Fruit fly (Drosophila melanogaster) whole organism, embryonic: ENCODE data around the gene CG18788.
A peak's percentile ranks its signal among the peaks of the same experiment; 100 is the strongest.

ENCODE experiments used
- Adf1 ChIP-seq: fragments of 200-800 bp; sonication (Bioruptor generic); IDR thresholded peaks from 2 replicates; pipeline ENCODE4 v1.3.6; 2022; ENCODE audit warnings: missing biosample characterization, missing genetic modification characterization
- Atf6 ChIP-seq: fragments of 200-800 bp; sonication (Bioruptor generic); IDR thresholded peaks from 2 replicates; pipeline ENCODE4 v1.3.6; 2022; ENCODE audit warnings: missing biosample characterization, missing genetic modification characterization
- BtbVII ChIP-seq: fragments of 200-800 bp; sonication (Bioruptor generic); optimal IDR thresholded peaks from 3 replicates; lab custom pipeline; 2017; ENCODE audit warnings: missing biosample characterization, mild to moderate bottlenecking, missing genetic modification characterization
- CG10543 ChIP-seq: fragments of 200-800 bp; sonication (Bioruptor generic); optimal IDR thresholded peaks from 3 replicates; lab custom pipeline; 2017; ENCODE audit warnings: missing biosample characterization, mild to moderate bottlenecking, missing genetic modification characterization, moderate library complexity
- CG12071 ChIP-seq: fragments of 200-800 bp; sonication (Bioruptor generic); optimal IDR thresholded peaks from 3 replicates; lab custom pipeline; 2018; ENCODE audit warnings: missing biosample characterization, mild to moderate bottlenecking, missing genetic modification characterization
- CG13424 ChIP-seq: fragments of 200-800 bp; sonication (Bioruptor generic); optimal IDR thresholded peaks from 2 replicates; lab custom pipeline; 2019; ENCODE audit warnings: missing biosample characterization, mild to moderate bottlenecking, missing genetic modification characterization, moderate library complexity
- CG14441 ChIP-seq: fragments of 200-800 bp; sonication (Bioruptor generic); IDR thresholded peaks from 2 replicates; pipeline ENCODE4 v1.3.6; 2022; ENCODE audit warnings: missing biosample characterization, missing genetic modification characterization
- CG14667 ChIP-seq: fragments of 200-800 bp; sonication (Bioruptor generic); IDR thresholded peaks from 2 replicates; pipeline ENCODE4 v1.3.6; 2022; ENCODE audit warnings: missing biosample characterization, missing genetic modification characterization
- CG15269 ChIP-seq: fragments of 200-800 bp; sonication (Bioruptor generic); optimal IDR thresholded peaks from 2 replicates; lab custom pipeline; 2018; ENCODE audit warnings: missing biosample characterization, mild to moderate bottlenecking, missing genetic modification characterization, moderate library complexity
- CG17802 ChIP-seq: fragments of 200-800 bp; sonication (Bioruptor generic); optimal IDR thresholded peaks from 2 replicates; lab custom pipeline; 2018; ENCODE audit warnings: missing biosample characterization, mild to moderate bottlenecking, missing genetic modification characterization, moderate library complexity
- CG2116 ChIP-seq: fragments of 200-800 bp; sonication (Bioruptor generic); optimal IDR thresholded peaks from 3 replicates; lab custom pipeline; 2018; ENCODE audit warnings: missing biosample characterization, mild to moderate bottlenecking, missing genetic modification characterization
- CG2202 ChIP-seq: fragments of 200-800 bp; sonication (Bioruptor generic); optimal IDR thresholded peaks from 2 replicates; lab custom pipeline; 2018; ENCODE audit warnings: missing biosample characterization, mild to moderate bottlenecking, missing genetic modification characterization
- CG2678 ChIP-seq: fragments of 200-800 bp; sonication (Bioruptor generic); optimal IDR thresholded peaks from 3 replicates; lab custom pipeline; 2019; ENCODE audit warnings: missing biosample characterization, mild to moderate bottlenecking, missing genetic modification characterization, moderate library complexity
- CG31224 ChIP-seq: fragments of 200-800 bp; sonication (Bioruptor generic); IDR thresholded peaks from 2 replicates; pipeline ENCODE4 v1.3.6; 2022; ENCODE audit warnings: missing biosample characterization, missing genetic modification characterization
- CG33557 ChIP-seq: fragments of 200-800 bp; sonication (Bioruptor generic); optimal IDR thresholded peaks from 2 replicates; lab custom pipeline; 2019; ENCODE audit warnings: missing biosample characterization, mild to moderate bottlenecking, missing genetic modification characterization, moderate library complexity
- CG4617 ChIP-seq: fragments of 200-800 bp; sonication (Bioruptor generic); optimal IDR thresholded peaks from 3 replicates; lab custom pipeline; 2016; ENCODE audit warnings: missing biosample characterization, missing genetic modification characterization, borderline replicate concordance
- CG6254 ChIP-seq: fragments of 200-800 bp; sonication (Bioruptor generic); optimal IDR thresholded peaks from 3 replicates; lab custom pipeline; 2017; ENCODE audit warnings: mild to moderate bottlenecking, missing biosample characterization, missing genetic modification reagents, missing genetic modification characterization
- CG6654 ChIP-seq: fragments of 200-800 bp; sonication (Bioruptor generic); optimal IDR thresholded peaks from 2 replicates; lab custom pipeline; 2017; ENCODE audit warnings: missing biosample characterization, mild to moderate bottlenecking, missing genetic modification characterization
- CG8765 ChIP-seq: fragments of 200-800 bp; sonication (Bioruptor generic); IDR thresholded peaks from 2 replicates; pipeline ENCODE4 v1.3.6; 2022; ENCODE audit warnings: missing biosample characterization, missing genetic modification characterization
- Dip3 ChIP-seq: fragments of 200-800 bp; sonication (Bioruptor generic); optimal IDR thresholded peaks from 3 replicates; lab custom pipeline; 2016; ENCODE audit warnings: missing biosample characterization, missing genetic modification characterization
- Eip74EF ChIP-seq, 2 experiments: fragments of 200-800 bp in 1 of 2; fragments of >200 bp in 1 of 2; sonication (Bioruptor generic) in 1 of 2; optimal IDR thresholded peaks; 2 replicates each; lab custom pipeline; 2017 to 2019; ENCODE audit warnings: missing biosample characterization in 2 of 2, missing genetic modification characterization in 2 of 2, mild to moderate bottlenecking in 1 of 2, moderate library complexity in 1 of 2
- Ets65A ChIP-seq: fragments of 200-800 bp; sonication (Bioruptor generic); peaks from one replicate; lab custom pipeline; 2016; ENCODE audit warnings: missing biosample characterization, missing genetic modification characterization
- HLH3B ChIP-seq: fragments of 200-800 bp; sonication (Bioruptor generic); IDR thresholded peaks from 2 replicates; pipeline ENCODE4 v1.3.6; 2022; ENCODE audit warnings: missing biosample characterization, missing genetic modification characterization
- HLH54F ChIP-seq: fragments of 200-800 bp; sonication (Bioruptor generic); optimal IDR thresholded peaks from 3 replicates; lab custom pipeline; 2016; ENCODE audit warnings: missing biosample characterization, missing genetic modification characterization
- Hsf ChIP-seq: fragments of 200-800 bp; sonication (Bioruptor generic); optimal IDR thresholded peaks from 3 replicates; lab custom pipeline; 2016; ENCODE audit warnings: missing biosample characterization, missing genetic modification characterization
- Max ChIP-seq: fragments of 200-800 bp; sonication (Bioruptor generic); optimal IDR thresholded peaks from 2 replicates; lab custom pipeline; 2016; ENCODE audit warnings: missing biosample characterization, mild to moderate bottlenecking, missing genetic modification characterization
- Mes4 ChIP-seq: fragments of 200-800 bp; sonication (Bioruptor generic); optimal IDR thresholded peaks from 2 replicates; lab custom pipeline; 2016; ENCODE audit warnings: missing biosample characterization, missing genetic modification characterization
- Neu2 ChIP-seq: fragments of 200-800 bp; sonication (Bioruptor generic); optimal IDR thresholded peaks from 3 replicates; lab custom pipeline; 2016; ENCODE audit warnings: missing biosample characterization, missing genetic modification characterization, borderline replicate concordance
- Ptx1 ChIP-seq: fragments of 200-800 bp; sonication (Bioruptor generic); IDR thresholded peaks from 2 replicates; pipeline ENCODE4 v1.3.6; 2022; ENCODE audit warnings: missing biosample characterization, missing genetic modification characterization
- YL-1 ChIP-seq: fragments of 200-800 bp; sonication (Bioruptor generic); optimal IDR thresholded peaks from 3 replicates; lab custom pipeline; 2017; ENCODE audit warnings: missing biosample characterization, mild to moderate bottlenecking, missing genetic modification characterization
- ap ChIP-seq: fragments of 200-800 bp; sonication (Bioruptor generic); IDR thresholded peaks from 2 replicates; pipeline ENCODE4 v1.3.6; 2022; ENCODE audit warnings: missing biosample characterization, missing genetic modification characterization
- bab2 ChIP-seq: fragments of 200-800 bp; sonication (Bioruptor generic); optimal IDR thresholded peaks from 2 replicates; lab custom pipeline; 2016; ENCODE audit warnings: missing biosample characterization, missing genetic modification characterization
- btn ChIP-seq: fragments of 200-800 bp; sonication (Bioruptor generic); optimal IDR thresholded peaks from 2 replicates; lab custom pipeline; 2016; ENCODE audit warnings: missing biosample characterization, missing genetic modification characterization
- chif ChIP-seq, 2 experiments: fragments of 200-800 bp; sonication (Bioruptor generic); optimal IDR thresholded peaks; 3 replicates each; lab custom pipeline; 2016; ENCODE audit warnings: missing biosample characterization in 2 of 2, missing genetic modification characterization in 2 of 2
- dan ChIP-seq: fragments of 200-800 bp; sonication (Bioruptor generic); IDR thresholded peaks from 2 replicates; pipeline ENCODE4 v1.3.6; 2022; ENCODE audit warnings: missing biosample characterization, missing genetic modification characterization
- danr ChIP-seq: fragments of 200-800 bp; sonication (Bioruptor generic); IDR thresholded peaks from 2 replicates; pipeline ENCODE4 v1.3.6; 2022; ENCODE audit warnings: missing biosample characterization, missing genetic modification characterization
- dmrt99B ChIP-seq: fragments of 200-800 bp; sonication (Bioruptor generic); optimal IDR thresholded peaks from 2 replicates; lab custom pipeline; 2018; ENCODE audit warnings: missing biosample characterization, mild to moderate bottlenecking, missing genetic modification characterization, moderate library complexity
- fd64A ChIP-seq: fragments of 200-800 bp; sonication (Bioruptor generic); optimal IDR thresholded peaks from 3 replicates; lab custom pipeline; 2018; ENCODE audit warnings: missing biosample characterization, mild to moderate bottlenecking, missing genetic modification characterization
- jing ChIP-seq: fragments of 200-800 bp; sonication (Bioruptor generic); optimal IDR thresholded peaks from 2 replicates; lab custom pipeline; 2018; ENCODE audit warnings: missing biosample characterization, mild to moderate bottlenecking, missing genetic modification characterization
- klu ChIP-seq: fragments of 200-800 bp; sonication (Bioruptor generic); IDR thresholded peaks from 2 replicates; pipeline ENCODE4 v1.3.6; 2022; ENCODE audit warnings: missing biosample characterization, missing genetic modification characterization
- kni ChIP-seq: fragments of 200-800 bp; sonication (Bioruptor generic); optimal IDR thresholded peaks from 3 replicates; lab custom pipeline; 2017; ENCODE audit warnings: mild to moderate bottlenecking, missing biosample characterization, missing genetic modification reagents, missing genetic modification characterization
- odd ChIP-seq: fragments of 200-800 bp; sonication (Bioruptor generic); optimal IDR thresholded peaks from 2 replicates; lab custom pipeline; 2017; ENCODE audit warnings: missing biosample characterization, mild to moderate bottlenecking, missing genetic modification characterization
- pzg ChIP-seq: fragments of 200-800 bp; sonication (Bioruptor generic); optimal IDR thresholded peaks from 3 replicates; lab custom pipeline; 2018; ENCODE audit warnings: missing biosample characterization, mild to moderate bottlenecking, missing genetic modification characterization, moderate library complexity
- sob ChIP-seq: fragments of 200-800 bp; sonication (Bioruptor generic); IDR thresholded peaks from 2 replicates; pipeline ENCODE4 v1.3.6; 2022; ENCODE audit warnings: missing biosample characterization, missing genetic modification characterization
- trem ChIP-seq: fragments of 200-800 bp; optimal IDR thresholded peaks from 3 replicates; lab custom pipeline; 2019; ENCODE audit warnings: missing biosample characterization, mild to moderate bottlenecking, missing genetic modification characterization, moderate library complexity
- unpg ChIP-seq: fragments of 200-800 bp; sonication (Bioruptor generic); optimal IDR thresholded peaks from 3 replicates; lab custom pipeline; 2018; ENCODE audit warnings: missing biosample characterization, mild to moderate bottlenecking, missing genetic modification characterization, moderate library complexity
- wdn ChIP-seq: fragments of 200-800 bp; sonication (Bioruptor generic); IDR thresholded peaks from 2 replicates; pipeline ENCODE4 v1.3.6; 2022; ENCODE audit warnings: missing biosample characterization, missing genetic modification characterization
- zen ChIP-seq: fragments of 200-800 bp; sonication (Bioruptor generic); optimal IDR thresholded peaks from 3 replicates; lab custom pipeline; 2018; ENCODE audit warnings: missing biosample characterization, mild to moderate bottlenecking, missing genetic modification characterization, moderate library complexity

CG18788 gene

DNA sequence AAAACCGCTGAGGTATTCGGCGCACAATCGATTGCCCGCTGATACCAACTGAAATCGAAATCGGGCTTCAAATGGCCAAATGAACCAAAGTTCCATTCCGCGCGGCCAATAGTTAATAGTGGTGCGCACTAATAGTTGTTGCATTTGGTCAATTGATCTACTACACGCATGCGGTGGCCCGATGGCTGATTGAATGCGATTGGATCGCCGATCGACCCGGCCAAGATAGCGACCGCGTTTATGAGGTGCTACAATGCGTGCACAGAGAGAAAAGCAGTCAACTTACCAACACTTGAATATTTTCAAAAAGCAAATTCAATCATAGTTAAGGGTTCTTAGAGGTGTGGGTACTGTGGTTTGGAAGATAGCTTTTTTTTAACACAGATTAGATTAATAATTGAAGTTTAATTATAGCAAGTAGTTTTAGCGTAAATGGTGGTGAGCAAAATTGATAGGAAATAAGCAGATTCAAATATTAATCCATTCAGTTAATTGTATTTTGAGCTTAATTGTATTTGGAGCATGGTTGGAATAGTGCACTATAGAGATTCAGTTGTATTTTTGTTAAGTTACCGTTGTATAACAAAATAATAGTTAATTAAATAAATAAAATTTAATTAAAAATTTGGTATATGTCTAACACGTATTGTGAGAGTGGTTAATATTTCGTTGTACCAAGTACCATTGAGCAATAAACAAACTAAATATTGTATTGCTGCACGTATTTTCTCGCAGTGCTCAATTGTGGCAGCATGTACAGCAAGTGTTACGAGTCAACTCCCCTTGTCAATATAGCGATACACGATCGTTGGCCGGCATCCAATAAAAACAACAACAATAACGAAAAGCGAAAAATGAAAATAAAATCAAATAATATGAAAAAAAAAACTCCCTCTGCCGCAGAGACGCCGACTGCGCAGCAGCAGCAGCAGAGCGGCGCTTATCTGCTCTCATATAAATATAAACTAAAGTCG lies 7.2 kb upstream of the CG18788 start (continued):
- TF ChIP-seq YL-1 (GFP tag; lab: Kevin White, UChicago) (no peak), CG15269 (tag; lab: Kevin White, UChicago) (peak; percentile 70), Max (GFP tag; lab: Kevin White, UChicago) (peak; percentile 54), CG4617 (no peak), CG8765 (no peak), Adf1 (GFP tag; lab: Robert Waterston, UW) (peak; percentile 97), BtbVII (GFP tag; lab: Kevin White, UChicago) (no peak), CG6654 (GFP tag; lab: Kevin White, UChicago) (peak; percentile 34), Eip74EF (GFP tag; optimal IDR thresholded peaks at IDR 0.05; lab: Kevin White, UChicago) (no peak), danr (GFP tag; lab: Robert Waterston, UW) (no peak; the same call in 1 of the 2 replicates), btn (GFP tag; lab: Kevin White, UChicago) (peak; percentile 13), chif (GFP tag; optimal IDR thresholded peaks at IDR 0.05; lab: Kevin White, UChicago) (peak; percentile 37 to 40), CG31224 (GFP tag; lab: Robert Waterston, UW) (peak; percentile 41; the same call in 1 of the 2 replicates), kni (GFP tag; lab: Kevin White, UChicago) (peak; percentile 68), Ets65A (GFP tag; lab: Kevin White, UChicago) (peak; percentile 95), unpg (GFP tag; lab: Kevin White, UChicago) (peak; percentile 47), bab2 (GFP tag; lab: Kevin White, UChicago) (peak; percentile 27), Ptx1 (GFP tag; lab: Robert Waterston, UW) (peak; percentile 57), CG17802 (tag; lab: Kevin White, UChicago) (peak; percentile 0), Dip3 (GFP tag; lab: Kevin White, UChicago) (no peak), odd (GFP tag; lab: Kevin White, UChicago) (peak; percentile 53), jing (no peak), CG12071 (GFP tag; lab: Kevin White, UChicago) (no peak), Atf6 (GFP tag; lab: Robert Waterston, UW) (0 out of 2 replicates have a peak, but pooled peaks have one; percentile 7), Mes4 (GFP tag; lab: Kevin White, UChicago) (peak; percentile 29), CG2116 (GFP tag; lab: Kevin White, UChicago) (peak; percentile 30), HLH54F (GFP tag; lab: Kevin White, UChicago) (peak; percentile 18), trem (tag; lab: Kevin White, UChicago) (peak; percentile 5), klu (0 out of 2 replicates have a peak, but pooled peaks have one; percentile 13), dmrt99B (tag; lab: Kevin White, UChicago) (peak; percentile 48), Neu2 (GFP tag; lab: Kevin White, UChicago) (no peak), CG10543 (peak; percentile 3), CG33557 (GFP tag; lab: Kevin White, UChicago) (no peak), pzg (peak; percentile 3), zen (tag; lab: Kevin White, UChicago) (peak; percentile 3), ap (GFP tag; lab: Robert Waterston, UW) (no peak), HLH3B (GFP tag; lab: Robert Waterston, UW) (no peak), CG14441 (peak; percentile 62), fd64A (GFP tag; lab: Kevin White, UChicago) (no peak), CG13424 (tag; lab: Kevin White, UChicago) (peak; percentile 67), wdn (GFP tag; lab: Robert Waterston, UW) (no peak), sob (GFP tag; lab: Robert Waterston, UW) (peak; percentile 45), CG6254 (GFP tag; lab: Kevin White, UChicago) (peak; percentile 11), dan (GFP tag; lab: Robert Waterston, UW) (no peak), CG14667 (GFP tag; lab: Robert Waterston, UW) (peak; percentile 26), CG2678 (tag; lab: Kevin White, UChicago) (peak; percentile 71), Hsf (GFP tag; lab: Kevin White, UChicago) (peak; percentile 52), CG2202 (tag; lab: Kevin White, UChicago) (no peak)
